Fruit fly (Drosophila melanogaster): ENCODE data around the gene CG14664.

dm6 chr3R:5203796-5204195 is 20.1 kb upstream of the CG14664 start:
- TF ChIP-seq CG12768 (GFP tag; optimal IDR thresholded peaks at IDR 0.05), result no peak
- TF ChIP-seq Mnt (GFP tag; optimal IDR thresholded peaks at IDR 0.05), result no peak
- no peak for TF ChIP-seq CG33017 (tag; optimal IDR thresholded peaks at IDR 0.05)
- no peak for TF ChIP-seq toe (GFP tag; optimal IDR thresholded peaks at IDR 0.05)

Data from whole organism, adult.